Worm (Caenorhabditis elegans): ENCODE data around the gene sru-26.

DNA sequence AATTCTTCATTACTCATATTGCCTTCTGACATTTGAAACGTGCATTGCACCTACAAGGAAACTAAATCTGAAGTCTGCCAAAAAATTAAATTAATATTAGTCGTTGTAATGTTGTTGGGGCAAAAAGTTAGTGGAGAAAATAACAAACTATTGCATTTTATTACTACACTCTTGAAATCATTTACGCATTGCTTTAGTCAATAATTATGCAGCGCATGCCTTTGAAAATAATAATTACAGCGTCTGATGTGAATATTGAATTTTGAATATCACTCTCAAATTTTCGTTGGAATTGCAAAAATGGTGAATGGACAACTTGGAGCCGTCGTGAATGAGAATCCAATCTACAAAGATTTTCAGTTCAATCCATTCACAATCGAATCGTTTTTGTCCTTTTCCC lies 10.9 kb downstream of the sru-26 start, which contains the start of gene sru-19:
- TF ChIP-seq W03F9.2 (tag; optimal IDR thresholded peaks at IDR 0.05) = no peak
- no peak for TF ChIP-seq dao-5 (tag; optimal IDR thresholded peaks at IDR 0.05)
